Fruit fly (Drosophila melanogaster): ENCODE results near the gene CG33258.

DNA sequence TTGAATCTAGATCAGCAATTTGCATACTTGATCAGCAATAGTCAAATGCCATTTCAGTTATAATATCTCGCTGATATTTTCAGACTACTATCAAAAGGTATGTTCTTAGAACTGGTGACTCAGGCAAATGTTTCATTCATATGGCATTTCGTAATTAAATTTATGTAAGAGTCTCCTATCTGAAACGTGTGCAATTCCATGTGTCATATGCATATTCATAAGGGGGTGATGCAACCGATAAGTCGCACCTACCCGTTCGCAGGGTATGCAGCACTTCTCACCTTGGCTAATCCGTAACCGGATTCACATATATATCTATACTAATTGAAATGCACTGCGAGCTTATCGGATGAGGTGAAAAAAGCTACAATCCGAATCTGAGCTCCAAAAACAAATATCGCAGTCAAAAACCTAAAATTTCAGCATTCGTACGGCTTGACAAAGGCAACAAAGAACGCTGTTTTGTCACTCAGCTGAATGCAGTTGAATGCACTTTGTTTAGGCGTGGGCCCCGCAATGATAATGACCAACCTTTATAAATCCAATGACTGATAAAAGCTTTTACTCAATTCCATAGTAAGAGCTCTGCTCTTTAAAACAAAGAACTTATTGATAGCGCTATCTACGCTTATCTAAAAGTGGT lies 44.5 kb upstream of the CG33258 start:
- TF ChIP-seq CG10348 (GFP tag; IDR thresholded peaks at IDR 0.05) (no peak), D1 (tag; optimal IDR thresholded peaks at IDR 0.05) (no peak), fd96Ca (GFP tag; IDR thresholded peaks at IDR 0.05) (peak; percentile 72; the same call in 2 of the 3 replicates), CG8301 (tag; optimal IDR thresholded peaks at IDR 0.05) (peak; percentile 40), CG15710 (tag; optimal IDR thresholded peaks at IDR 0.05) (peak; percentile 4), Pif1B (GFP tag; optimal IDR thresholded peaks at IDR 0.05) (peak; percentile 4), EcR (GFP tag; optimal IDR thresholded peaks at IDR 0.05) (peak; percentile 95), Snoo (tag; optimal IDR thresholded peaks at IDR 0.05) (peak; percentile 17), CG4496 (GFP tag; IDR thresholded peaks at IDR 0.05) (peak; percentile 76), gl (tag; optimal IDR thresholded peaks at IDR 0.05) (peak; percentile 15)

Measured in whole organism, pupa.